Fruit fly (Drosophila melanogaster) whole organism, adult: ENCODE data around the gene EAChm.

Experiments used
- CG11617 ChIP-seq: fragments of 200-800 bp; sonication (Bioruptor generic); optimal IDR thresholded peaks from 2 replicates; lab custom pipeline; 2017; ENCODE audit warnings: mild to moderate bottlenecking, missing biosample characterization, missing genetic modification reagents, missing genetic modification characterization
- CG12768 ChIP-seq: fragments of 200-800 bp; sonication (Bioruptor generic); optimal IDR thresholded peaks from 2 replicates; lab custom pipeline; 2017; ENCODE audit warnings: missing biosample characterization, missing genetic modification characterization, mild to moderate bottlenecking, moderate library complexity, missing genetic modification reagents
- CG14711 ChIP-seq: fragments of 200-800 bp; sonication (Bioruptor generic); optimal IDR thresholded peaks from 2 replicates; lab custom pipeline; 2018; ENCODE audit warnings: missing biosample characterization, mild to moderate bottlenecking, missing genetic modification characterization, moderate library complexity
- CG1620 ChIP-seq: fragments of 200-800 bp; sonication (Bioruptor generic); optimal IDR thresholded peaks from 2 replicates; lab custom pipeline; 2016; ENCODE audit warnings: missing biosample characterization, missing genetic modification characterization
- CG33017 ChIP-seq: fragments of 200-800 bp; sonication (Bioruptor generic); optimal IDR thresholded peaks from 2 replicates; lab custom pipeline; 2018; ENCODE audit warnings: missing biosample characterization, mild to moderate bottlenecking, missing genetic modification characterization, moderate library complexity
- CG5204 ChIP-seq: fragments of 200-800 bp; sonication (Bioruptor generic); optimal IDR thresholded peaks from 2 replicates; lab custom pipeline; 2016; ENCODE audit warnings: missing biosample characterization, missing genetic modification characterization
- CG7045 ChIP-seq: fragments of 200-800 bp; sonication (Bioruptor generic); optimal IDR thresholded peaks from 2 replicates; lab custom pipeline; 2017; ENCODE audit warnings: missing biosample characterization, mild to moderate bottlenecking, missing genetic modification characterization
- CG7101 ChIP-seq: fragments of 200-800 bp; sonication (Bioruptor generic); optimal IDR thresholded peaks from 2 replicates; lab custom pipeline; 2018; ENCODE audit warnings: missing biosample characterization, mild to moderate bottlenecking, missing genetic modification characterization, moderate library complexity
- Clk ChIP-seq: fragments of 200-800 bp; sonication (Bioruptor generic); optimal IDR thresholded peaks from 2 replicates; lab custom pipeline; 2017; ENCODE audit warnings: missing biosample characterization, missing genetic modification characterization
- Crg-1 ChIP-seq: fragments of 200-800 bp; sonication (Bioruptor generic); optimal IDR thresholded peaks from 2 replicates; lab custom pipeline; 2016; ENCODE audit warnings: missing biosample characterization, missing genetic modification characterization
- Hr96 ChIP-seq: fragments of 200-800 bp; sonication (Bioruptor generic); optimal IDR thresholded peaks from 2 replicates; lab custom pipeline; 2016; ENCODE audit warnings: missing biosample characterization, missing genetic modification characterization
- Mnt ChIP-seq: fragments of 200-800 bp; sonication (Bioruptor generic); optimal IDR thresholded peaks from 2 replicates; lab custom pipeline; 2016; ENCODE audit warnings: missing biosample characterization, mild to moderate bottlenecking, missing genetic modification characterization
- bab1 ChIP-seq: fragments of 200-800 bp; sonication (Bioruptor generic); optimal IDR thresholded peaks from 3 replicates; lab custom pipeline; 2019; ENCODE audit warnings: missing biosample characterization, mild to moderate bottlenecking, missing genetic modification characterization, moderate library complexity
- cic ChIP-seq: fragments of 200-800 bp; sonication (Bioruptor generic); optimal IDR thresholded peaks from 2 replicates; lab custom pipeline; 2017; ENCODE audit warnings: missing biosample characterization, mild to moderate bottlenecking, missing genetic modification characterization, moderate library complexity
- cnc ChIP-seq, 2 experiments: fragments of >200 bp; optimal IDR thresholded peaks; 2 replicates each; lab custom pipeline; 2017
- kay ChIP-seq: fragments of 200-800 bp; sonication (Bioruptor generic); peaks from one replicate; lab custom pipeline; 2016; ENCODE audit warnings: missing biosample characterization, missing genetic modification characterization, borderline replicate concordance
- ovo ChIP-seq: fragments of 200-800 bp; sonication (Bioruptor generic); optimal IDR thresholded peaks from 2 replicates; lab custom pipeline; 2016; ENCODE audit warnings: missing biosample characterization, missing genetic modification characterization
- pad ChIP-seq: fragments of 200-800 bp; sonication (Bioruptor generic); optimal IDR thresholded peaks from 3 replicates; lab custom pipeline; 2017; ENCODE audit warnings: missing biosample characterization, missing genetic modification characterization, mild to moderate bottlenecking, moderate library complexity, missing genetic modification reagents
- tj ChIP-seq: fragments of 200-800 bp; sonication (Bioruptor generic); optimal IDR thresholded peaks from 3 replicates; lab custom pipeline; 2017; ENCODE audit warnings: missing biosample characterization, mild to moderate bottlenecking, missing genetic modification characterization, moderate library complexity
- toe ChIP-seq: fragments of 200-800 bp; sonication (Bioruptor generic); optimal IDR thresholded peaks from 2 replicates; lab custom pipeline; 2016; ENCODE audit warnings: missing biosample characterization, missing genetic modification characterization

Gene EAChm

dm6 chr3L:15094589-15095288, 40.2 kb downstream of the EAChm start, which contains the start of the genes sstn, Plp and GlyRS:
Gene sstn, minus strand, starts transcription at chr3L:15094719.
Gene Plp, minus strand, starts transcription at chr3L:15094724.
Gene GlyRS, plus strand, starts transcription at chr3L:15095142.
- TF ChIP-seq tj (GFP tag; lab: Kevin White, UChicago): peak; percentile 34
- TF ChIP-seq CG5204 (GFP tag; lab: Kevin White, UChicago): no peak
- peak; percentile 54 for TF ChIP-seq CG12768 (GFP tag; lab: Kevin White, UChicago)
- TF ChIP-seq CG1620 (GFP tag; lab: Kevin White, UChicago): no peak
- peak; percentile 81 for TF ChIP-seq kay (GFP tag; lab: Kevin White, UChicago)
- TF ChIP-seq ovo (GFP tag; lab: Kevin White, UChicago): peak; percentile 37
- peak; percentile 64 for TF ChIP-seq pad (GFP tag; lab: Kevin White, UChicago)
- no peak for TF ChIP-seq CG33017 (tag; lab: Kevin White, UChicago)
- TF ChIP-seq Crg-1 (GFP tag; lab: Kevin White, UChicago): peak; percentile 31
- TF ChIP-seq CG7101 (tag; lab: Kevin White, UChicago): peak; percentile 58
- TF ChIP-seq CG14711 (tag; lab: Kevin White, UChicago): peak; percentile 60
- TF ChIP-seq cic (GFP tag; lab: Kevin White, UChicago): no peak
- TF ChIP-seq Clk (GFP tag; lab: Kevin White, UChicago): no peak
- no peak for TF ChIP-seq cnc (optimal IDR thresholded peaks at IDR 0.05; lab: Kevin White, UChicago)
- TF ChIP-seq toe (GFP tag; lab: Kevin White, UChicago): no peak
- TF ChIP-seq Mnt: peak; percentile 61
- TF ChIP-seq CG11617 (GFP tag; lab: Kevin White, UChicago): peak; percentile 57
- TF ChIP-seq bab1 (GFP tag; lab: Kevin White, UChicago): peak; percentile 58
- no peak for TF ChIP-seq Hr96 (GFP tag; lab: Kevin White, UChicago)
- TF ChIP-seq CG7045 (GFP tag; lab: Kevin White, UChicago): peak; percentile 36

DNA sequence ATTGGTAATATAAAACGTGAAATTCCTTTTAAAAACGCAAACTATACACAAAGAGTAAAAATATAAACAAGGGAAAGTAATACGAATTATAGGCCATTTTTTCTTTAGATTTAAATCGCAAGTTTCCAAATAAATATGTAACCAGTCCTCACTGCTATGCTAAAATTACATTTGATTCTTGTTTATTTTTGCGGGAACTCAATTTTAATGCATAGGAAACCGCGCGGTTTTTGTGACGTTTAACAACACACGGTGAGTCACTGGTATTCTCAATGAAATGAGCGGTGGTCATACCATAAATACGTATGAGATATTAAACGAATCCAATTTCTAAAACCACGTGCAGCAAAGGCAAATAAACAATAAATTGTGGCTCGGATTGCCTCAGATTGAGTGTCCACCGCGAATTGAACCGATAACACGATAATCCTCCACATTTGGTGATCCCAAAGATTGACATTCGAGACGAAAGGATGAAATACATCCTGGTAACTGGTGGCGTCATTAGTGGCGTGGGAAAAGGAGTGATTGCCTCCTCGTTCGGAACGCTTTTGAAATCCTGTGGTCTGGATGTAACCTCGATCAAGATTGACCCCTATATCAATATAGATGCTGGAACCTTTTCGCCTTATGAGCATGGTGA, 43.4 kb downstream of the EAChm start, which contains the start of gene Ctps:
Gene Ctps (plus strand): TSS at position 37 of the 643 bp plus-strand sequence.
- TF ChIP-seq cic (GFP tag; lab: Kevin White, UChicago) (no peak), Mnt (peak; percentile 61), CG12768 (GFP tag; lab: Kevin White, UChicago) (peak; percentile 16), CG7101 (tag; lab: Kevin White, UChicago) (peak; percentile 34), kay (GFP tag; lab: Kevin White, UChicago) (peak; percentile 95), bab1 (GFP tag; lab: Kevin White, UChicago) (peak; percentile 51), toe (GFP tag; lab: Kevin White, UChicago) (no peak)

DNA sequence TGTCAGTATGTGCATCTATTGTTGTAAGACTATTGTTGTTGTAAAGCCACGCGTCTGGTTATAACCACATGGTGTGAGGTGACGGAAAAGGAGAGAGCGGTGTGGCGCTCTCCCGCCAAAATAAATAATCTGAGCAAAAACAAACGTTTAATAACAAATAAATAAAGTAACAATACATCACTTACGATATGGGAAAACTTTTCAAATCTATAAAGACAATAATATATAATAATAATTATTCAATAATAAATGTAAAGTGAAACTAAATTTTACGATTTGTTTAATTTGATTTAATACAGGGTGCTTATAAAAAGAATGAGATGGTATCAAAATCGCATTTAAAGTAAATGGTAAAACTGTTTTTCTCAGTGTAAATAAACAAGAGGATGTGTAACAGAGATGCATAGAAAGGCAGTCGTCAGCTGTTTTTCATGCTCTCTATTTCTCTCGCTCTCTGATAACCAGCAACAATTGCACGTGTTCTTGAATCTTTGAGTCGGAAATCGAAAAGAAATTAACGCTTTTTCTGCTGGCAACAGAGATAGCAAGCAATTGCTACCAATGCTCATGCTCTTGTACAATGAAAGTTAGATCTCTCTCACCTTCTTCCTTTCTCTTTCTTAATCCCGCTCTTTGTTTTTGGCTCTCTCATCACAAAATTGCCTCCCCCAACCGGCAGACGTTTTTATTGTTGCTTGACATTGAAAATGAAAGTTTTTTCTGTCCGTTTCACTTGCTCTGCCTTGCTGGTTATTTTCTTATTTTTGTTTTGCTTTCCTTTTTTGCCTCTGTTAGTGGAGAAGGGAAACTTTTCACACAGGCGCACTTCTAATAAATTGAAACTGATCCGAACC, 44.3 kb downstream of the EAChm start:
- TF ChIP-seq Hr96 (GFP tag; lab: Kevin White, UChicago) (no peak), CG11617 (GFP tag; lab: Kevin White, UChicago) (peak; percentile 73), toe (GFP tag; lab: Kevin White, UChicago) (no peak), pad (GFP tag; lab: Kevin White, UChicago) (peak; percentile 66), CG33017 (tag; lab: Kevin White, UChicago) (peak; percentile 92), Mnt (peak; percentile 57), ovo (GFP tag; lab: Kevin White, UChicago) (peak; percentile 6), CG7045 (GFP tag; lab: Kevin White, UChicago) (peak; percentile 59), cic (GFP tag; lab: Kevin White, UChicago) (no peak), bab1 (GFP tag; lab: Kevin White, UChicago) (peak; percentile 36), kay (GFP tag; lab: Kevin White, UChicago) (peak; percentile 56), Crg-1 (GFP tag; lab: Kevin White, UChicago) (peak; percentile 31), CG7101 (tag; lab: Kevin White, UChicago) (peak; percentile 91), cnc (optimal IDR thresholded peaks at IDR 0.05; lab: Kevin White, UChicago) (no peak), CG12768 (GFP tag; lab: Kevin White, UChicago) (peak; percentile 80), tj (GFP tag; lab: Kevin White, UChicago) (peak; percentile 76), Clk (GFP tag; lab: Kevin White, UChicago) (peak; percentile 50), CG14711 (tag; lab: Kevin White, UChicago) (peak; percentile 76), CG5204 (GFP tag; lab: Kevin White, UChicago) (no peak), CG1620 (GFP tag; lab: Kevin White, UChicago) (no peak)

DNA sequence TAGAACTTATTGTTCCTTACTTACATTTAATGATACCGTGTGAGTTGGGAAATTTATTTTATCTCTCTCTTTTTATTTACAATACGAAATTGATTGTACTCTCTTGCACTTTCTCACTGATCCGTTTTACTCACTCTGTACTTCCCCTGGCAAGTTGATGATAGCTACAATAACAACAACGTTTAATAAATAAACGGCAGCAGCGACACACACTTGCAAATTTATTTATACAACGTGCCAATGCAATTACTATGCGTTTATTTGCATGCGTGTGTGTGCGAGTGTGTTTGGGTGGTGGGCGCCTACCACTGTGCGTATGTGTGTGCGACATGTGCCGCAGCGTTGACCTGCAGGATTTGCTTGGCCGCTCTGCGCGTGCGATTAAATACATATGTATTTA, 45.0 kb downstream of the EAChm start:
- no peak for TF ChIP-seq cic (GFP tag; lab: Kevin White, UChicago)
- no peak for TF ChIP-seq toe (GFP tag; lab: Kevin White, UChicago)
- no peak for TF ChIP-seq tj (GFP tag; lab: Kevin White, UChicago)
- no peak for TF ChIP-seq pad (GFP tag; lab: Kevin White, UChicago)
- TF ChIP-seq CG7101 (tag; lab: Kevin White, UChicago): no peak
- no peak for TF ChIP-seq CG7045 (GFP tag; lab: Kevin White, UChicago)
- TF ChIP-seq CG11617 (GFP tag; lab: Kevin White, UChicago): no peak
- TF ChIP-seq cnc (optimal IDR thresholded peaks at IDR 0.05; lab: Kevin White, UChicago): no peak
- TF ChIP-seq ovo (GFP tag; lab: Kevin White, UChicago): no peak
- TF ChIP-seq CG1620 (GFP tag; lab: Kevin White, UChicago): no peak
- no peak for TF ChIP-seq CG14711 (tag; lab: Kevin White, UChicago)
- TF ChIP-seq kay (GFP tag; lab: Kevin White, UChicago): no peak
- TF ChIP-seq Clk (GFP tag; lab: Kevin White, UChicago): no peak
- TF ChIP-seq CG33017 (tag; lab: Kevin White, UChicago): no peak
- TF ChIP-seq bab1 (GFP tag; lab: Kevin White, UChicago): no peak
- TF ChIP-seq CG12768 (GFP tag; lab: Kevin White, UChicago): no peak
- TF ChIP-seq Hr96 (GFP tag; lab: Kevin White, UChicago): no peak
- no peak for TF ChIP-seq Crg-1 (GFP tag; lab: Kevin White, UChicago)
